Fruit fly (Drosophila melanogaster): Measurements from ENCODE around the gene CG34167.

DNA sequence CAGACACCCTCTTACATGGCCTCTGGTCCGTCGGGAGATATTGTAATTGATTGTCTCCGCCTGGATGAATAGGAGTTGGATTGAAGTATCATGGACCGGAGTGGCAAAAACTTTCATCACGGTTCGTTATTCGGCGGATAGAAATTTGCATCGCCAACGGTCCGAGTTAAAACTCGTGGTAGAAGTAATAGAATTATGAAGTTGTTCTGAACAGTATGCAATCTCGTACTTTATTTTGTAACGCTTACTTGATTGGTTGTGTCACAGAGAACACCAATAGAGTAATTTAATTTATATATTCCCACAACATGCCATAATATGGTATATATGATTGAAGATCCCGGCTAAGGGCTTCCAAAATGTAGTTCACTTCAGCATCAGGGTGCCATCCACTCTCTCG, 584 bp upstream of the CG34167 start, which contains the start of the genes CG13245 and CG43816:
- TF ChIP-seq usp (GFP tag; optimal IDR thresholded peaks at IDR 0.05): no peak
- no peak for TF ChIP-seq Dfd (GFP tag; optimal IDR thresholded peaks at IDR 0.05)
- no peak for TF ChIP-seq brk (GFP tag; optimal IDR thresholded peaks at IDR 0.05)
- TF ChIP-seq h (GFP tag; optimal IDR thresholded peaks at IDR 0.05): no peak
- TF ChIP-seq dmrt93B (GFP tag; optimal IDR thresholded peaks at IDR 0.05): no peak
- TF ChIP-seq sage (GFP tag; optimal IDR thresholded peaks at IDR 0.05): no peak
- no peak for TF ChIP-seq dl (GFP tag; optimal IDR thresholded peaks at IDR 0.05; ENCODE audit: insufficient read depth in 1 of 2, partially characterized antibody in 2 of 2)
- no peak for TF ChIP-seq ey (GFP tag; optimal IDR thresholded peaks at IDR 0.05)
- no peak for TF ChIP-seq CG32264 (GFP tag; optimal IDR thresholded peaks at IDR 0.05)
- no peak for TF ChIP-seq lola (GFP tag; optimal IDR thresholded peaks at IDR 0.05)

Measured in whole organism, wandering third instar larva.